Worm (Caenorhabditis elegans): ENCODE results near the gene irld-67.

irld-67 gene

ce11 chrII:2920817-2921458, 13.3 kb downstream of the irld-67 start (continued):
- TF ChIP-seq F55B11.4 (tag; optimal IDR thresholded peaks at IDR 0.05; ENCODE audit: borderline replicate concordance, insufficient read depth) (no peak), mxl-1 (tag; optimal IDR thresholded peaks at IDR 0.05) (peak; percentile 48), ceh-79 (tag; optimal IDR thresholded peaks at IDR 0.05) (peak; percentile 68), ccch-3 (GFP tag; optimal IDR thresholded peaks at IDR 0.05) (no peak), tbx-9 (tag; optimal IDR thresholded peaks at IDR 0.05; ENCODE audit: borderline replicate concordance) (no peak), chd-7 (tag; optimal IDR thresholded peaks at IDR 0.05) (peak; percentile 62), ztf-22 (GFP tag; optimal IDR thresholded peaks at IDR 0.05) (no peak), atf-7 (tag; optimal IDR thresholded peaks at IDR 0.05) (peak; percentile 70), pbrm-1 (GFP tag; IDR thresholded peaks at IDR 0.05) (peak; percentile 74), egrh-3 (GFP tag; IDR thresholded peaks at IDR 0.05) (no peak), nhr-90 (tag; optimal IDR thresholded peaks at IDR 0.05) (peak; percentile 62), lir-1 (GFP tag; conservative IDR thresholded peaks at IDR 0.05) (peak; percentile 7; the same call in 1 of the 2 replicates), xnd-1 (tag; optimal IDR thresholded peaks at IDR 0.05) (peak; percentile 96), T07F8.4 (tag; optimal IDR thresholded peaks at IDR 0.05) (no peak), unc-62 (GFP tag; optimal IDR thresholded peaks at IDR 0.05) (no peak), sdz-38 (tag; optimal IDR thresholded peaks at IDR 0.05) (no peak), pha-4 (tag; optimal IDR thresholded peaks at IDR 0.05) (no peak), attf-3 (GFP tag; conservative IDR thresholded peaks at IDR 0.05) (no peak), Y79H2A.3 (GFP tag; conservative IDR thresholded peaks at IDR 0.05) (0 out of 2 replicates have a peak, but pooled peaks have one; percentile 29), hmg-20 (GFP tag; IDR thresholded peaks at IDR 0.05) (no peak), him-1 (tag; optimal IDR thresholded peaks at IDR 0.05) (peak; percentile 34), snpc-3.4 (tag; optimal IDR thresholded peaks at IDR 0.05) (peak; percentile 46), sptf-2 (GFP tag; optimal IDR thresholded peaks at IDR 0.05) (no peak), B0336.3 (GFP tag; IDR thresholded peaks at IDR 0.05) (peak; percentile 96), ceh-100 (GFP tag; IDR thresholded peaks at IDR 0.05) (0 out of 2 replicates have a peak, but pooled peaks have one; percentile 21), aptf-2 (GFP tag; conservative IDR thresholded peaks at IDR 0.05) (no peak), unc-130 (GFP tag; optimal IDR thresholded peaks at IDR 0.05) (peak; percentile 59), nhr-27 (tag; optimal IDR thresholded peaks at IDR 0.05) (no peak), nhr-80 (tag; optimal IDR thresholded peaks at IDR 0.05) (peak; percentile 3), madf-10 (tag; optimal IDR thresholded peaks at IDR 0.05) (no peak), zfh-2 (GFP tag; conservative IDR thresholded peaks at IDR 0.05) (peak; percentile 62; the same call in 1 of the 2 replicates), lsy-27 (tag; optimal IDR thresholded peaks at IDR 0.05; ENCODE audit: borderline replicate concordance, insufficient read depth) (no peak), ztf-18 (tag; optimal IDR thresholded peaks at IDR 0.05) (peak; percentile 31), ztf-26 (tag; optimal IDR thresholded peaks at IDR 0.05) (peak; percentile 53), Y56A3A.18 (GFP tag; IDR thresholded peaks at IDR 0.05) (no peak), snpc-4 (GFP tag; optimal IDR thresholded peaks at IDR 0.05) (peak; percentile 22), snpc-4 (tag; optimal IDR thresholded peaks at IDR 0.05) (peak in 2 of 4 experiments; percentile 39 to 45), nfyb-1 (GFP tag; IDR thresholded peaks at IDR 0.05) (no peak; the same call in 1 of the 2 replicates), Y53F4B.3 (GFP tag; IDR thresholded peaks at IDR 0.05) (no peak), lag-1 (GFP tag; IDR thresholded peaks at IDR 0.05) (no peak), F23B12.7 (tag; optimal IDR thresholded peaks at IDR 0.05; ENCODE audit: insufficient read depth) (no peak), bed-2 (GFP tag; IDR thresholded peaks at IDR 0.05) (no peak), rpc-1 (optimal IDR thresholded peaks at IDR 0.05) (no peak), rpc-1 (tag; optimal IDR thresholded peaks at IDR 0.05) (no peak), C06A6.2 (GFP tag; conservative IDR thresholded peaks at IDR 0.05) (no peak), T26A5.8 (tag; optimal IDR thresholded peaks at IDR 0.05) (no peak), nfya-2 (GFP tag; IDR thresholded peaks at IDR 0.05) (no peak), hlh-12 (tag; optimal IDR thresholded peaks at IDR 0.05) (no peak), ztf-25 (GFP tag; IDR thresholded peaks at IDR 0.05) (no peak)

Data from whole organism, young adult.